Fruit fly (Drosophila melanogaster): ENCODE measurements around the gene CG11986.
A peak's percentile ranks its signal among the peaks of the same experiment; 100 is the strongest.

CG11986 gene

DNA sequence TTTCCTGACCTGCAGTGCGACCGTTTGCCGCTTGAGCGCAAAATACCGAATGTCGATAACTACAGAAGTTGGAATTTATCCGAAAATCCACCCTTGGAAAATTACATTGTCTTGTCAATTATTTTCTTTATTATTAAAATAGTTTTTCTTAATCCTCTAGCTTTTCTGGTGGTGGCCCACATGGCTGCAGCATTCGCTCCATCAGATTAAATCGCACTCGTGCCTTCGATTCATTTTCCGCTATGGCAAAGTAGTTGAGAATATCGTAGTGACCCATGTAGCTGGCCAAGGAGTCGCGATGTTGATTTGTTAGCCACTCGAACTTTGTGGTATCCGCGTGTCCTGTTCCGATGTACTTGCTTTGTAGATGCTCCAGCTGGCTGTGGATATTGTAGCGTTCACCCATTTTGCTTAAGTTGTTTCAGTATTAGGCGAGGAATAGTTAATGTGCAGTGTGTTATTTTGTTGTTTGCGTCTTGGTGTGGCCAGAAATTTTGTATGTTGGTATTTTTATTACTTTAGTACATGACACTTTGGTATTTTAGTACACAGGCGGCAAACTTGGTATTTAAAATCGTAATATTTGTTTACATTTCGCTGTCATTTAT, at the start of gene CG11986, which contains the start of the genes Kcmf1 and Sf3b5:
CG11986 (plus strand) TSS at position 588 of the 608 bp plus-strand sequence.
Kcmf1 (minus strand) TSS at position 51 of the 608 bp plus-strand sequence.
Sf3b5 (minus strand) TSS at position 483 of the 608 bp plus-strand sequence.
- TF ChIP-seq noc (tag; optimal IDR thresholded peaks at IDR 0.05), result no peak

DNA sequence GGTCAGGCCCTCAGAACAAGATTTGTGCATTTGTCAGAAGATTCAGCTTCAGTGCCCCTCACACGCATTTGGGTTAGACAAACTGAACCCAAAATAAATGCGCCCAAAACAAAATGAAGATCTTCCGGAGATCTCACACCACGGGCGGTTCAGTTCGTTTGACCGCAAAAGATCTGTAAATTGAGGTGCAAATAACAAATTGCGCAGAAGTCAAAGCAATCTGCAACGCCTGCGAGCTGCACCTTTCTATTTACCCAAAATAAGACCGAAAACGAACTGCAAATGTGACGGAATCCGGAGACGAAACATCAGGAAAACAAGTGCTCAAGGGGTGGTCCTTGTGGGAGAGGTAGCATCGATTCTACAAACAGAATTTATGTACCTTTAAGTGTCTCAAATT, 49.7 kb upstream of the CG11986 start:
- TF ChIP-seq noc (tag; optimal IDR thresholded peaks at IDR 0.05), result no peak

DNA sequence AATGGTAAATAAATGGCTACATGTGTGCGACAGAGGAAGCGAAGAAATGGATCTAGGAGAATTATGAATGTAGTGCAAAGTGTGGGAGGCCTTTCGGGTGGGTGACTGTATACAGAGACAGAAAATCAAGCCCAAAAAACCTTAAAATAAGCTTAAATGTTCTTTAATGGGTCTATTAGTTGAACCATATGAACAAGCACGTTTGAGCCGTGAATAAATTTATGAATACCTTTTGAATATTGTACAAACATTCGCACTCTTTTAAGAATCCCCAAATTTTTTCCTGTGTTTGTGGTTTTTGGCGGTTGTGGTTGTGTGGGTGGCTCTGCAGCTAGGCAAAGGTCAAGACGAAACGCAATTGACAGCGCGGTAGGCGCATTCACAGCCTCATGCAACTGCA, 48.6 kb upstream of the CG11986 start:
- TF ChIP-seq noc (tag; optimal IDR thresholded peaks at IDR 0.05), result no peak

DNA sequence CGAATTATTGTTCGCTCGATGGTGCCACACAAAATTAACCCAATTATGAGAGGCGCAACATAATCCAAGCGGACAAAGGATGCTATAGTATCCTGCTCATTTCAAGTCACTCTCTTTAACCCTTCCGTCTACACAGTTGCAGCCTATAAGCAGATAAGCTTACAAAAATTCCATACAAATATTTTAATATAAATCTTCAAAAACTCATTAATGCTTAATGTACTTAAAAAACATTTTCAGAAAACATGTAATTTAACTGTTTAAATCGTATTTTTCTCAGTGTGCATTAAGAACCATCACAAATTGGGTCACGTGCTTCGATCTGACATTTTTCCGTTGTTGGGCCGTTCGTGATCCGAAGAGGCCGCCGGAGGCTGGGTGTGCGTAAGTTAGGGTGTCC, 46.4 kb upstream of the CG11986 start:
- no peak for TF ChIP-seq noc (tag; optimal IDR thresholded peaks at IDR 0.05)

DNA sequence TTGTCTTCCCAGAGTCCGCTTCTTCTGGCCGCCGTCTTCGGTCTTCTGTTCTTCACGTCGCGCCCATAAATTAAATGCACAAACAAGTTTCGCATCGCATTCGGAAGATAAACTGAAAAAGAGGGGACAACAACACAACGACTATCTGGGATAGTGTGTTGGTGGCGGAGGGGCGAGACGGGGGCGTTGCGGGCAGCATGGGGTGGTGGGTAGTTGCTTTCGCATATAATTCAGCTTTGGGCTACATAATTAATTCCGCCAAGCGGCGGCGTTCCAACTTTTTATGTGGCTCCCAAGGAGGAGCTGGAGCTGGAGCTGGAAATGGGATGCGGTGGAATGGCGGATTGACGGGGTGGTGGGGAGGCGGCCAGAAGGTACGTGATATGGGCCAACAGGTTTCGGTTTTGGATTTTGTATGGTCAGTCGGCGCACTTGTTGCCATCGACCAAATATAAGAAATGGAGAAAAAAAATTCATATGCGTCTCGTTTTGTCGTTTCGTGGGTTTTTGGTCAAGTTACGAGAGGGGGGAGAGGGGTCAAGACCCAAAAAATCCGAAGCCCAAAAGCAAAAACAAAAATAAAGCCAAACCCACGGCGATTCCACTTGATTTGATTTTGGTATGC, 45.8 kb upstream of the CG11986 start:
- TF ChIP-seq noc (tag; optimal IDR thresholded peaks at IDR 0.05), result no peak

DNA sequence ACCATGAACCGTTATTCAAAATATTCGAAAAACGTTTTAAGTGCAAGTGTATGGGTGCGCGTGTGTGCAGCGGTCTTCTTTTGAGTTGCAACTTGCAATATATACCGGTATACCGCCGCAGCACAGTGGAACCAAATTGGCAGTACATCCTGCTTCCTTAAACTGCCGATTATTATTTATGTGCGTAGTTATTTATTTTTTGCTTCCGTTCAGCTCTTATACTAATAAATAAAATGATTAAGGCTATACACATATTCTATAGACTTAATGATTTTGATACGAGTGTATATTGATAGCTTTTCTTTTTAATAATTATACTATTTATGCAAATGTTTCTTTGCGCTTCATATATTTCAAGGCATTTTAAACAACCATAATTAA, 45.3 kb upstream of the CG11986 start:
- TF ChIP-seq noc (tag; optimal IDR thresholded peaks at IDR 0.05), result no peak

DNA sequence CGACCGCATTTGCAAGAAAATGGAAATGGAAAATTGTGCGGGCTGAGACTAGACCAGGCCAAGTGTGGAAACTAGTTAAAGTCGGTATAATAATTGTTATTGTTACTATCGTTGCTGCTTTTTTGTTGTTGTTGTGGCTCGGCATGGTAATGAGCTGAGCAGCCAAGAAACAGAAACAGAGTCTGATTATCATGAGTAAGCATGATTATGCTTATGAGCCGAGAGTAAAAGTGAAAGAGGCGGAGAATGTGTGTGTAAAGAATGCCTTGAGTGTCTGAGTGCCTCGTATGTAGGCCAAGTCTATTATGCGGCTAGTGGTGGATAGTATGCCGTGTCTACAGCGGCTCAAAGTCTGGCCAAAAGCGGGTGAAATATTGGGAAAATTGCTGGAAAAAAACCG, 44.5 kb upstream of the CG11986 start:
- TF ChIP-seq noc (tag; optimal IDR thresholded peaks at IDR 0.05), result no peak

DNA sequence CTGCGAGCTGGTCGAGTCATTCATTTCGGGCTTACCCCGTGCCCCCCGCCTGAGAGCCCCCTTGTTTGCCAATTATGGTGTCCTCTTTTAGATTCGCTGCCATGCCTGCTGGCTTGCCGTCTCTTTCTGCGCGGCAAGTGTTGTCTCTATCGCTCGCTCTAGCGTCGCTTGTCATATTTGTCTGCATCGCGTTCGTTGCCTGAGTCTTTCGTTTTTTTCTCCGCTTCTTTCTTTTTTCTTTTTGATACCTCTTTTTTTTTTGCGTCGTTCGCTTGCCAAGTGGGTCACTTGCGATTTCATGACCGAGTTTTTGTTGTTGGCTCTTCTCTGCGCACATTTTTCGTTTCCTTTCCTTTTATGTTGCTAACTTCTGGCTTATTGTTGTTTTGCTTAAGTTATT, 43.5 kb upstream of the CG11986 start:
- TF ChIP-seq noc (tag; optimal IDR thresholded peaks at IDR 0.05), result no peak

DNA sequence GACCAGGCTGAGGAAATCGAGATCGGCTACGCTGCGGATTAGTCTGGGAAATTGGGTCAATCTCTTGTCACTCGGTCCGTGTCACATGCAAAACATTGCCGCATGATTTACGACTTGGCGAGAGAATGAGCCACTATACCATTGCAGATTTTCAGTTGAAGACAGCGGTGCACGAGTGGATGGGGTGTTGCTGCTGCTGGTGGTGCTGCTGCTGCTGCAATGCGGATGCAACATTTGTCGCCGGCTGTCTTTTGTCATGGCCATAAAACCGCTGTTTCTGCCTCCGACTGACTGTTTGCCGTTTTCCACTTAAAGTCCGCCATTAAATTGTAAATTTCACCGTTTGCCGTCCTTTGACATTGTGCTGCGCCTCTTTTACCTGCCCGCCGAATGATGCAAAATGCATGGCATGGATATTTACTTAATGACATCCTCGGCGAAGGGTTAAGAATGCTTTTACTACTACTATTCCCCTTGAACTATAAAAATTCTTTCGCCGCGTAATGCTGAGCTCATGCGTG, 39.1 kb upstream of the CG11986 start:
- TF ChIP-seq noc (tag; optimal IDR thresholded peaks at IDR 0.05), result no peak

DNA sequence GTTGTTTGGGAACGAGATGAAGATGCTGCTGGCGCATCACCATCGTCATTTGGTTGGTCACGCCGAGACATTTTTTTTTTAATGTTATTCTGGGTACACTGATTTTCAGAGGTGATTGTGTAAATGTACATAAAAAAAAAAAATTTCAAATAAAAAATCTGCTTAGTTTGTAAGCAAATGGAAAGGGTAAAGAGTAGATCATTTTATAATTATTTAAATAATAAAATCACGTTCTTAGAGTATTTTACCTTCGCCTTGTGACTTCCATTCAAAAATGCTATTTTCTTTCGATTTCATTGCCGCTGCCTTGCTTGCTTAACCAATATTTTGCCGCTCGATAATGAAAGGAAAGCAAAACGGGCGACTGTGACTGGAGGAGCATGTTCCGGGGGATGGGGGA, 36.5 kb upstream of the CG11986 start:
- TF ChIP-seq noc (tag; optimal IDR thresholded peaks at IDR 0.05), result no peak

DNA sequence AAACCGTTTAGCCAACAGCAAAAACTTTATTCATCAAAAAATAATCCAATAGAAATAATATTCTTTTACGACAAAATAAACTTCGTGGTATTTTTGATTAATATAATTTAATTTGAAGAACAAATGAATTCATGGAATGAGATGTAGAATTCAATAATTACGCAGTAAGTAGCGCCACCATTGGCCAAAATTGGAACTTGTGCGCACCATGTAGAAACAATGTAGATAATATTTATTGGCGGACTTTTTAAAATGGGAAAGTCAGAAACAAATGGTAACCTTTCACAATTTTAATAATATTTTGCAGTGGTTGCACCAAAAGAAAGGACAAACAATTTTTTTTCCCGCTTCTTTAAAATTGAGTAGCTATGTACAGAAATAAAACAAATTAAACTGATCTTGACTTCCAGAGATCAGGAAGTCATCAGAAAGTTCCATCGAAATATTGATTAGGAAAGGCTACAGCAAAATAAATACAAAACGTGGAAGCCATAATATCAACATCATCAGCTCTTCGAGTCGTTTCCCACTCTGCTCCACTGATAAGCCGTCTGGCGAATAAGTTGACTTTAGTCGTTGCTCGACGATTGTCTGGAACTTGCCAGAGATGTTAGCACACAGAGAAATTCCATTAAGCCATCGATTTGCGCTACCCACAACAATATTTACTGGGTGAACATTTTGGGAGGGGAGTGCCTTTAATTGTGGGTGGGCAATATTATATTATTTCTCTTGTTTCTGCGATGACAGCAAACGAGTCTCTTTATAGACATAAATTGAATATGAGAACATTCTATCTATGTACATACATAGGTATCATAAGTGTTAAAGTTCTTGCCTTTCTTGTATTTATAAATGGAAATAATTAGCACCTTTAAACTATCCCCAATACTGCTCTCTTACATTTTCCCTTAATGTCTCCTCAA, 35.1 kb upstream of the CG11986 start:
- peak; percentile 40 for TF ChIP-seq noc (tag; optimal IDR thresholded peaks at IDR 0.05)

DNA sequence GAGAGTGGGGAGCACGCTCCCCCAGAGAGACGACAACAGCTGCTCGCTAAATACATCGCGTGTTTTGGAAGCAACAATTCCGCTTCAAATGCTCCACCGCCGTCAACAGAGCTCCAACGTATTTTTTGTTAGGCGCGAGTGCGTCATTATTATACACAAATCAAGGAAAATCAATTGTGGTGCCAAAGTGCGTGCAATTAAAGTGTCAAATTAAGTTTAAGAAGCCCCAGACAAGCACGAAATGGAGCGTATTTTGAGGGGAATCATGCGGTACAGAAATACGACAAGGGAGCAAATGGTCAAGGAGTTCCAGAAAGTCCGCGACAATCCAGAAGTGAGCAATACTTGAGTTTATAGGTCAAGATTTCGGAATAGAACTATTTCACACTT, 34.5 kb upstream of the CG11986 start, which contains the start of gene CAHbeta:
CAHbeta (plus strand) TSS at position 85 of the 390 bp plus-strand sequence.
- peak; percentile 40 for TF ChIP-seq noc (tag; optimal IDR thresholded peaks at IDR 0.05)

DNA sequence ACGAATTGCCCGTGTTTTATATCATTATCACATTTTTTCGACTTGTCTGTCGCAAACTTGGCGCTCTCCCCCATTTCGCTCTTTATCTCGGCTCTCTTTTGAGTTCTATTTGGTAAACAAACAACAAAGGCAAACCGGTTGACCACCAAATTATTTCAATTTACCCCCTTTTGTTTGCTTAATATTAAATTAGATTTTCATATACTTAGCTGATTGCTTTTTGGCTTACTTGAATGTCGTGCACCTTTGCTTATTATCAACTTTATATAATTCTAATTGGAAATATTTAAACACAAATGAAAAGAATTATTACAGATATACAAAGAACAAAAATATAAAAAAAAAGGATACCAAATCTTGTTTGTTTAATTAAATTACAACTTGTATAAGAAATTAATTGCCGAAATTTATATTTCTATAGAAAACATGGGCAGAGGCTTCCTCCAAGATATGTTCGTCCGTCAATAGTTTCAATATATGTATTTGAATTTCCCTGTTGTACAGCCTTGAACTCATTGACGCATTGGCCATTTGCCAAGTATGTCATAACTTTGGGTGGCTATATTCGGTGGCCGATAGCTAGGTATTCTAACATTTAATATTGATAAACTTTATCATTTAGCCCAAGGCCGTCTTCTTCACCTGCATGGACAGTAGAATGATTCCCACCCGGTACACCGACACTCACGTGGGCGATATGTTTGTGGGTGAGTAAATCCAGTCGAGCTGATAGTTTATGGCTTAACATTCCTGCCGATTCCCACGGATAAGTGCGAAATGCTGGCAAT, 33.8 kb upstream of the CG11986 start:
- TF ChIP-seq noc (tag; optimal IDR thresholded peaks at IDR 0.05), result no peak

DNA sequence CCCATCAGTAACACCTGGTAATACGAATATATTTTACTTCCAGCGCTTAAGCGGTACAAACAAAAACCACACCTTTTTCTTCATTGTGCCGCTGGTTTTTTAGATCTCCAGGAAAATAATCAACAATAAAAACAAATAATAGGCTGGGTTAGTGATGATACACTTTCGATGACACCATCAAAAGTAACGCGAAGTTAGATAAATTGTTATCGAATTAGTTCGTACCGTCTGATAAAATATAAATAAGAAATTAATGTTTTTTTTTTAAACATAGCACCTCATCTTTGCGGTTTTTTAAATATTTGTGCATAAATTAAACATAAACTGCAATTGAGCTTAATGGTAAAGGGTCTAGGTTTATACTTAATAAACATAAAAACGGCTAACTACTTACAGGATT, 31.1 kb upstream of the CG11986 start, which contains the start of gene RagA-B:
RagA-B (minus strand) TSS at position 175 of the 400 bp plus-strand sequence.
- no peak for TF ChIP-seq noc (tag; optimal IDR thresholded peaks at IDR 0.05)

DNA sequence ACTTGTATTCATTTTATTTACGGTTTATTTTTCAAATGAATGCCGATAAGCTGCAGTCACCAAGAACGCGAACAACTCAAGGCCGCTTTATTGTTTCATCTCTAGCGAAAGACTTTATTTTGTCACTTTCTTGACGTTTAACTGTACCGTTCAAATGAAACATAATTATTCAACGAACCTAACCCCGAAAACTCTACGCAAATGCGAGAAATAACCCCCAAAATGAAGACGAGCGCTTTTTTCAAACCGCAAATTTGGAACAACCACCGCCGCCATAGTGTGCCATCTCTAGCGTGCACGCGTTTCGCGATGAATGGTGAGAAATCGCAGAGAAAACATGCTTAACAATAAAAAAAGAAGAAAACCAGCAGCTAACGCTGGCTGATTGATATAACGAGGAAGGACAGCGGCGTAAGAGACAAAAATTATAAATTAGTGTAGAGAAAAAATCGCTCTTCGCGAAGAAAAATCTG, 30.6 kb upstream of the CG11986 start, which contains the start of gene CG11970:
CG11970 (plus strand) TSS at position 117 of the 473 bp plus-strand sequence.
- no peak for TF ChIP-seq noc (tag; optimal IDR thresholded peaks at IDR 0.05)

Data from whole organism, larva.